Worm (Caenorhabditis elegans): ENCODE measurements around the gene psr-1.

- TF ChIP-seq K11D2.4 (GFP tag; IDR thresholded peaks at IDR 0.05) (no peak), snpc-4 (GFP tag; optimal IDR thresholded peaks at IDR 0.05) (no peak), snpc-4 (tag; optimal IDR thresholded peaks at IDR 0.05) (no peak), pha-4 (tag; optimal IDR thresholded peaks at IDR 0.05) (no peak), unc-62 (GFP tag; optimal IDR thresholded peaks at IDR 0.05) (no peak), F57C9.4 (tag; optimal IDR thresholded peaks at IDR 0.05) (no peak), die-1 (tag; optimal IDR thresholded peaks at IDR 0.05) (no peak), snpc-1.1 (tag; optimal IDR thresholded peaks at IDR 0.05; ENCODE audit: insufficient read depth) (no peak), lin-35 (GFP tag; optimal IDR thresholded peaks at IDR 0.05) (no peak), F23B12.7 (tag; optimal IDR thresholded peaks at IDR 0.05; ENCODE audit: insufficient read depth) (no peak), F49E8.2 (tag; optimal IDR thresholded peaks at IDR 0.05; ENCODE audit: insufficient read depth) (no peak), egl-18 (GFP tag; IDR thresholded peaks at IDR 0.05) (no peak), pbrm-1 (GFP tag; IDR thresholded peaks at IDR 0.05) (no peak), F33H1.4 (GFP tag; IDR thresholded peaks at IDR 0.05) (no peak), lsy-27 (tag; optimal IDR thresholded peaks at IDR 0.05; ENCODE audit: borderline replicate concordance, insufficient read depth) (no peak)
Observed at ce11 chrIV:4643577-4643976, 9.5 kb upstream of the psr-1 start.
